Fruit fly (Drosophila melanogaster) whole organism, embryonic: ENCODE results near the gene CG3529.

ENCODE experiments used
- ATbp ChIP-seq: fragments of 200-800 bp; sonication (Bioruptor generic); optimal IDR thresholded peaks from 2 replicates; lab custom pipeline; 2017; ENCODE audit warnings: missing biosample characterization, mild to moderate bottlenecking, missing genetic modification characterization, missing genetic modification reagents
- Abd-B ChIP-seq: fragments of 200-800 bp; sonication (Bioruptor generic); optimal IDR thresholded peaks from 2 replicates; lab custom pipeline; 2018; ENCODE audit warnings: missing biosample characterization, mild to moderate bottlenecking, missing genetic modification characterization, moderate library complexity
- CG11456 ChIP-seq: fragments of 200-800 bp; sonication (Bioruptor generic); IDR thresholded peaks from 3 replicates; pipeline ENCODE4 v1.3.6; 2022; ENCODE audit warnings: missing biosample characterization, missing genetic modification characterization
- CG12155 ChIP-seq: fragments of 200-800 bp; sonication (Bioruptor generic); optimal IDR thresholded peaks from 3 replicates; lab custom pipeline; 2016; ENCODE audit warnings: missing biosample characterization, missing genetic modification characterization
- CG12219 ChIP-seq: fragments of 200-800 bp; sonication (Bioruptor generic); optimal IDR thresholded peaks from 3 replicates; lab custom pipeline; 2018; ENCODE audit warnings: missing biosample characterization, mild to moderate bottlenecking, missing genetic modification characterization
- CG14860 ChIP-seq: fragments of 200-800 bp; sonication (Bioruptor generic); IDR thresholded peaks from 3 replicates; pipeline ENCODE4 v1.3.6; 2022; ENCODE audit warnings: missing biosample characterization, missing genetic modification characterization; ENCODE audit not compliant: partially characterized antibody
- CG17186 ChIP-seq: fragments of 200-800 bp; sonication (Bioruptor generic); optimal IDR thresholded peaks from 3 replicates; lab custom pipeline; 2017; ENCODE audit warnings: missing biosample characterization, missing genetic modification reagents, missing genetic modification characterization
- CG17328 ChIP-seq: fragments of 200-800 bp; sonication (Bioruptor generic); IDR thresholded peaks from 2 replicates; pipeline ENCODE4 v1.3.6; 2022; ENCODE audit warnings: missing biosample characterization, missing genetic modification characterization
- CG1792 ChIP-seq: fragments of 200-800 bp; sonication (Bioruptor generic); optimal IDR thresholded peaks from 2 replicates; lab custom pipeline; 2016; ENCODE audit warnings: missing biosample characterization, missing genetic modification characterization
- CG1832 ChIP-seq: fragments of 200-800 bp; sonication (Bioruptor generic); optimal IDR thresholded peaks from 2 replicates; lab custom pipeline; 2017; ENCODE audit warnings: missing biosample characterization, mild to moderate bottlenecking, missing genetic modification characterization, inconsistent platforms
- CG18476 ChIP-seq: fragments of 200-800 bp; sonication (Bioruptor generic); optimal IDR thresholded peaks from 2 replicates; lab custom pipeline; 2016; ENCODE audit warnings: missing biosample characterization, mild to moderate bottlenecking, missing genetic modification characterization
- CG18599 ChIP-seq: fragments of 200-800 bp; sonication (Bioruptor generic); optimal IDR thresholded peaks from 3 replicates; lab custom pipeline; 2017; ENCODE audit warnings: missing biosample characterization, missing genetic modification characterization, mild to moderate bottlenecking, moderate library complexity, missing genetic modification reagents
- CG32767 ChIP-seq: fragments of 200-800 bp; sonication (Bioruptor generic); IDR thresholded peaks from 2 replicates; pipeline ENCODE4 v1.3.6; 2022; ENCODE audit warnings: missing biosample characterization, missing genetic modification characterization
- CG3407 ChIP-seq: fragments of 200-800 bp; sonication (Bioruptor generic); optimal IDR thresholded peaks from 2 replicates; lab custom pipeline; 2018; ENCODE audit warnings: missing biosample characterization, mild to moderate bottlenecking, missing genetic modification characterization
- CG3726 ChIP-seq: fragments of 200-800 bp; sonication (Bioruptor generic); IDR thresholded peaks from 3 replicates; pipeline ENCODE4, ENCODE4 v1.3.6; 2022; ENCODE audit warnings: missing biosample characterization, missing genetic modification characterization
- CG4730 ChIP-seq: fragments of 200-800 bp; sonication (Bioruptor generic); IDR thresholded peaks from 2 replicates; pipeline ENCODE4 v1.3.6; 2022; ENCODE audit warnings: missing biosample characterization, missing genetic modification characterization
- CG6254 ChIP-seq: fragments of 200-800 bp; sonication (Bioruptor generic); optimal IDR thresholded peaks from 3 replicates; lab custom pipeline; 2017; ENCODE audit warnings: mild to moderate bottlenecking, missing biosample characterization, missing genetic modification reagents, missing genetic modification characterization
- CG6765 ChIP-seq: fragments of 200-800 bp; sonication (Bioruptor generic); optimal IDR thresholded peaks from 3 replicates; lab custom pipeline; 2017; ENCODE audit warnings: missing biosample characterization, mild to moderate bottlenecking, missing genetic modification characterization
- CG7928 ChIP-seq: fragments of 200-800 bp; sonication (Bioruptor generic); optimal IDR thresholded peaks from 2 replicates; lab custom pipeline; 2017; ENCODE audit warnings: missing biosample characterization, mild to moderate bottlenecking, missing genetic modification characterization
- CG9727 ChIP-seq: fragments of 200-800 bp; sonication (Bioruptor generic); optimal IDR thresholded peaks from 3 replicates; lab custom pipeline; 2017; ENCODE audit warnings: missing biosample characterization, mild to moderate bottlenecking, missing genetic modification characterization
- Camta ChIP-seq: fragments of 200-800 bp; sonication (Bioruptor generic); optimal IDR thresholded peaks from 2 replicates; lab custom pipeline; 2016; ENCODE audit warnings: missing biosample characterization, missing genetic modification characterization
- Chrac-16 ChIP-seq: fragments of 200-800 bp; sonication (Bioruptor generic); optimal IDR thresholded peaks from 3 replicates; lab custom pipeline; 2016; ENCODE audit warnings: missing biosample characterization, missing genetic modification characterization
- D19A ChIP-seq: fragments of 200-800 bp; optimal IDR thresholded peaks from 3 replicates; lab custom pipeline; 2019; ENCODE audit warnings: missing biosample characterization, mild to moderate bottlenecking, missing genetic modification characterization, moderate library complexity
- E2f2 ChIP-seq: fragments of 200-800 bp; sonication (Bioruptor generic); IDR thresholded peaks from 2 replicates; pipeline ENCODE4 v1.3.6; 2022; ENCODE audit warnings: missing biosample characterization, missing genetic modification characterization
- ERR ChIP-seq: fragments of 200-800 bp; sonication (Bioruptor generic); optimal IDR thresholded peaks from 2 replicates; lab custom pipeline; 2016; ENCODE audit warnings: missing biosample characterization, missing genetic modification characterization
- GATAe ChIP-seq: fragments of 200-800 bp; sonication (Bioruptor generic); conservative IDR thresholded peaks from 2 replicates; pipeline ENCODE4 v1.3.6; 2022; ENCODE audit warnings: missing biosample characterization, missing genetic modification characterization
- HLHmδ ChIP-seq: fragments of 200-800 bp; sonication (Bioruptor generic); optimal IDR thresholded peaks from 2 replicates; lab custom pipeline; 2018; ENCODE audit warnings: missing biosample characterization, mild to moderate bottlenecking, missing genetic modification characterization, moderate library complexity
- Lhr ChIP-seq: fragments of 200-800 bp; sonication (Bioruptor generic); optimal IDR thresholded peaks from 3 replicates; lab custom pipeline; 2017; ENCODE audit warnings: mild to moderate bottlenecking, missing biosample characterization, missing genetic modification reagents, missing genetic modification characterization
- Max ChIP-seq: fragments of 200-800 bp; sonication (Bioruptor generic); optimal IDR thresholded peaks from 2 replicates; lab custom pipeline; 2016; ENCODE audit warnings: missing biosample characterization, mild to moderate bottlenecking, missing genetic modification characterization
- amos ChIP-seq: fragments of 200-800 bp; sonication (Bioruptor generic); IDR thresholded peaks from 2 replicates; pipeline ENCODE4 v1.3.6; 2022; ENCODE audit warnings: missing biosample characterization, missing genetic modification characterization; ENCODE audit not compliant: partially characterized antibody
- bowl ChIP-seq: fragments of 200-800 bp; sonication (Bioruptor generic); IDR thresholded peaks from 2 replicates; pipeline ENCODE4 v1.3.6; 2022; ENCODE audit warnings: missing biosample characterization, missing genetic modification characterization
- br ChIP-seq: fragments of >200 bp; optimal IDR thresholded peaks from 2 replicates; lab custom pipeline; 2017
- cas ChIP-seq: fragments of 200-800 bp; sonication (Bioruptor generic); IDR thresholded peaks from 2 replicates; pipeline ENCODE4 v1.3.6; 2022; ENCODE audit warnings: missing biosample characterization, missing genetic modification characterization
- cg ChIP-seq: fragments of 200-800 bp; sonication (Bioruptor generic); optimal IDR thresholded peaks from 3 replicates; lab custom pipeline; 2019; ENCODE audit warnings: missing biosample characterization, mild to moderate bottlenecking, missing genetic modification characterization, moderate library complexity
- crol ChIP-seq: fragments of 200-800 bp; sonication (Bioruptor generic); IDR thresholded peaks from 2 replicates; pipeline ENCODE4 v1.3.6; 2022; ENCODE audit warnings: missing biosample characterization, missing genetic modification characterization
- dimm ChIP-seq: fragments of 200-800 bp; sonication (Bioruptor generic); IDR thresholded peaks from 2 replicates; pipeline ENCODE4 v1.3.6; 2022; ENCODE audit warnings: missing biosample characterization, missing genetic modification characterization
- disco-r ChIP-seq: fragments of 200-800 bp; sonication (Bioruptor generic); optimal IDR thresholded peaks from 2 replicates; lab custom pipeline; 2016; ENCODE audit warnings: missing biosample characterization, missing genetic modification characterization
- ems ChIP-seq: fragments of 200-800 bp; sonication (Bioruptor generic); optimal IDR thresholded peaks from 3 replicates; lab custom pipeline; 2016; ENCODE audit warnings: missing biosample characterization, missing genetic modification characterization
- esg ChIP-seq: fragments of 200-800 bp; sonication (Bioruptor generic); conservative IDR thresholded peaks from 2 replicates; pipeline ENCODE4 v1.3.6; 2022; ENCODE audit warnings: missing biosample characterization, missing genetic modification characterization
- fd64A ChIP-seq: fragments of 200-800 bp; sonication (Bioruptor generic); optimal IDR thresholded peaks from 3 replicates; lab custom pipeline; 2018; ENCODE audit warnings: missing biosample characterization, mild to moderate bottlenecking, missing genetic modification characterization
- fru ChIP-seq: fragments of >200 bp; optimal IDR thresholded peaks from 2 replicates; lab custom pipeline; 2017
- gcm ChIP-seq: fragments of 200-800 bp; sonication (Bioruptor generic); optimal IDR thresholded peaks from 2 replicates; lab custom pipeline; 2019; ENCODE audit warnings: missing biosample characterization, mild to moderate bottlenecking, missing genetic modification characterization, moderate library complexity
- her ChIP-seq: fragments of 200-800 bp; sonication (Bioruptor generic); optimal IDR thresholded peaks from 2 replicates; lab custom pipeline; 2016; ENCODE audit warnings: missing biosample characterization, missing genetic modification characterization
- hth ChIP-seq: fragments of >200 bp; optimal IDR thresholded peaks from 2 replicates; lab custom pipeline; 2017; ENCODE audit warnings: inconsistent platforms
- luna ChIP-seq: fragments of 200-800 bp; sonication (Bioruptor generic); optimal IDR thresholded peaks from 2 replicates; lab custom pipeline; 2016; ENCODE audit warnings: missing biosample characterization, missing genetic modification characterization
- nom ChIP-seq: fragments of 200-800 bp; sonication (Bioruptor generic); optimal IDR thresholded peaks from 2 replicates; lab custom pipeline; 2017; ENCODE audit warnings: missing biosample characterization, missing genetic modification characterization, mild to moderate bottlenecking, moderate library complexity, missing genetic modification reagents
- org-1 ChIP-seq: fragments of 200-800 bp; sonication (Bioruptor generic); optimal IDR thresholded peaks from 2 replicates; lab custom pipeline; 2017; ENCODE audit warnings: missing biosample characterization, missing genetic modification characterization
- otp ChIP-seq: fragments of 200-800 bp; sonication (Bioruptor generic); IDR thresholded peaks from 3 replicates; pipeline ENCODE4, ENCODE4 v1.3.6; 2022; ENCODE audit warnings: missing biosample characterization, missing genetic modification characterization
- run ChIP-seq: fragments of 200-800 bp; sonication (Bioruptor generic); optimal IDR thresholded peaks from 3 replicates; lab custom pipeline; 2018; ENCODE audit warnings: missing biosample characterization, mild to moderate bottlenecking, missing genetic modification characterization
- sr ChIP-seq: fragments of 200-800 bp; sonication (Bioruptor generic); IDR thresholded peaks from 3 replicates; pipeline ENCODE4 v1.3.6; 2022; ENCODE audit warnings: missing biosample characterization, missing genetic modification characterization
- trh ChIP-seq: fragments of 200-800 bp; sonication (Bioruptor generic); optimal IDR thresholded peaks from 2 replicates; lab custom pipeline; 2016; ENCODE audit warnings: missing biosample characterization, missing genetic modification characterization
- wek ChIP-seq: fragments of 200-800 bp; sonication (Bioruptor generic); optimal IDR thresholded peaks from 3 replicates; lab custom pipeline; 2018; ENCODE audit warnings: missing biosample characterization, mild to moderate bottlenecking, missing genetic modification characterization, moderate library complexity

Gene CG3529

DNA sequence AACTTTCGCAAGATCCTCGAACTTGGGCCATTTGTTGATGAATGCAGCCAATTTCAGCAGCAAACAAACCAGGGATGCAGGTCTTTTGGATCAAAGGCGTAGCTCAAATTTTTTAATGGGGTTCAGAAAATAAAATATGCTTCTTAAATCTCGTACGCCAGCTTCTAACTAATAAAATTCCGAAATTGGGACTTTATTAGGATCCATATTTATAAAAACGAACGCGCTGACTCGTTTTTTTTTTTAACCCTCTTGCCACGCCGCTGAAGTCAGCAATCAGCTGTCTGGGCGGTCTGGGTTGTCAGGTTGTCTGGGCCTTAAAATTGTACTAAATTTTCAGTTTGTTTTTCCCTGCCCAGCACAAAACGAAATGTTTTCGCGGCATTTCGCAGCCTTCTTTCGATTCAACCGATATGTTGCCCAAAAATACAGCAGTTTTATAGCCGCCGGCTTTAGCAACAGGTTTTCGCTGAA, 11.0 kb downstream of the CG3529 start, which contains the start of gene CG3437 (continued):
- TF ChIP-seq Lhr (GFP tag; lab: Kevin White, UChicago) = peak; percentile 95
- TF ChIP-seq CG1832 (GFP tag; lab: Kevin White, UChicago) = no peak
- peak; percentile 97 for TF ChIP-seq CG1792 (GFP tag; lab: Kevin White, UChicago)
- peak; percentile 98 for TF ChIP-seq Chrac-16
- TF ChIP-seq fd64A (GFP tag; lab: Kevin White, UChicago) = peak; percentile 98
- peak; percentile 90 for TF ChIP-seq luna (GFP tag; lab: Kevin White, UChicago)
- TF ChIP-seq CG11456 (GFP tag; lab: Robert Waterston, UW) = peak; percentile 99
- TF ChIP-seq CG7928 = peak; percentile 96
- peak; percentile 94 for TF ChIP-seq run (tag; lab: Kevin White, UChicago)
- peak; percentile 99 for TF ChIP-seq CG17328 (GFP tag; lab: Robert Waterston, UW)
- peak; percentile 97 for TF ChIP-seq CG3407 (GFP tag; lab: Kevin White, UChicago)
- peak; percentile 98 for TF ChIP-seq ATbp (GFP tag; lab: Kevin White, UChicago)
- peak; percentile 99 for TF ChIP-seq CG4730
- TF ChIP-seq bowl = peak; percentile 98
- peak; percentile 44; the same call in 1 of the 2 replicates for TF ChIP-seq amos (GFP tag; lab: Robert Waterston, UW)
- TF ChIP-seq CG12219 (GFP tag; lab: Kevin White, UChicago) = peak; percentile 98
- TF ChIP-seq hth = no peak
- TF ChIP-seq GATAe = peak; percentile 98
- peak; percentile 96 for TF ChIP-seq her (GFP tag; lab: Kevin White, UChicago)
- TF ChIP-seq CG12155 (GFP tag; lab: Kevin White, UChicago) = peak; percentile 98
- peak; percentile 99 for TF ChIP-seq Abd-B
- no peak for TF ChIP-seq CG14860
- peak; percentile 97 for TF ChIP-seq disco-r
- TF ChIP-seq esg (GFP tag; lab: Robert Waterston, UW) = peak; percentile 99
- peak; percentile 99 for TF ChIP-seq otp
- TF ChIP-seq nom (GFP tag; lab: Kevin White, UChicago) = peak; percentile 99
- TF ChIP-seq E2f2 (GFP tag; lab: Robert Waterston, UW) = peak; percentile 89
- no peak for TF ChIP-seq fru (lab: Kevin White, UChicago)
- TF ChIP-seq crol (GFP tag; lab: Robert Waterston, UW) = peak; percentile 85
- no peak for TF ChIP-seq cg (GFP tag; lab: Kevin White, UChicago)
- peak; percentile 96 for TF ChIP-seq CG6254 (GFP tag; lab: Kevin White, UChicago)
- peak; percentile 99 for TF ChIP-seq CG3726 (GFP tag; lab: Robert Waterston, UW)
- peak; percentile 85 for TF ChIP-seq D19A (tag; lab: Kevin White, UChicago)
- peak; percentile 93 for TF ChIP-seq trh (GFP tag; lab: Kevin White, UChicago)
- TF ChIP-seq CG32767 (GFP tag; lab: Robert Waterston, UW) = peak; percentile 98
- TF ChIP-seq ERR = peak; percentile 97
- peak; percentile 98 for TF ChIP-seq CG9727
- TF ChIP-seq cas (GFP tag; lab: Robert Waterston, UW) = peak; percentile 98
- TF ChIP-seq CG18476 (GFP tag; lab: Kevin White, UChicago) = peak; percentile 98
- peak; percentile 99 for TF ChIP-seq CG18599
- peak; percentile 99 for TF ChIP-seq CG6765 (GFP tag; lab: Kevin White, UChicago)
- TF ChIP-seq sr (GFP tag; lab: Robert Waterston, UW) = peak; percentile 98
- TF ChIP-seq CG17186 (GFP tag; lab: Kevin White, UChicago) = peak; percentile 95
- peak; percentile 97 for TF ChIP-seq Camta (GFP tag; lab: Kevin White, UChicago)
- TF ChIP-seq wek = peak; percentile 90
- no peak for TF ChIP-seq br (lab: Kevin White, UChicago)
- peak; percentile 98 for TF ChIP-seq org-1 (GFP tag; lab: Kevin White, UChicago)
- TF ChIP-seq Max (GFP tag; lab: Kevin White, UChicago) = peak; percentile 97
- no peak for TF ChIP-seq HLHmδ
- TF ChIP-seq ems = peak; percentile 99
- peak; percentile 98 for TF ChIP-seq dimm (GFP tag; lab: Robert Waterston, UW)
- peak; percentile 97 for TF ChIP-seq gcm (GFP tag; lab: Kevin White, UChicago)
